Worm (Caenorhabditis elegans) whole organism, L4 larva: ENCODE results near the gene T07C12.10.

Source experiments
- F10B5.3 ChIP-seq: sonication (generic microtip); optimal IDR thresholded peaks from 2 replicates; lab custom pipeline; 2016; ENCODE audit warnings: mild to moderate bottlenecking, missing genetic modification characterization, missing compliant biosample characterization
- Y75B8A.6 ChIP-seq: fragments of 200-800 bp; sonication (Bioruptor generic); IDR thresholded peaks from 2 replicates; pipeline ENCODE4 v1.3.6; 2022; ENCODE audit warnings: missing genetic modification reagents, missing genetic modification characterization, missing compliant biosample characterization
- ceh-82 ChIP-seq: sonication (generic microtip); optimal IDR thresholded peaks from 2 replicates; lab custom pipeline; 2017; ENCODE audit warnings: missing biosample characterization, missing genetic modification characterization
- fkh-10 ChIP-seq: fragments of 150-350 bp; optimal IDR thresholded peaks from 2 replicates; lab custom pipeline; 2014; ENCODE audit warnings: missing biosample characterization, missing genetic modification reagents, missing genetic modification characterization
- fos-1 ChIP-seq: fragments of 150-350 bp; optimal IDR thresholded peaks from 2 replicates; lab custom pipeline; 2014; ENCODE audit warnings: missing biosample characterization, missing genetic modification characterization
- nhr-10 ChIP-seq: fragments of 150-350 bp; optimal IDR thresholded peaks from 2 replicates; lab custom pipeline; 2014; ENCODE audit warnings: missing biosample characterization, missing genetic modification characterization
- nhr-11 ChIP-seq: fragments of 150-350 bp; optimal IDR thresholded peaks from 2 replicates; lab custom pipeline; 2014; ENCODE audit warnings: missing biosample characterization, missing genetic modification characterization
- nhr-25 ChIP-seq: sonication (generic microtip); optimal IDR thresholded peaks from 2 replicates; lab custom pipeline; 2017; ENCODE audit warnings: missing genetic modification characterization, mild to moderate bottlenecking, missing compliant biosample characterization, antibody characterized with exemption, moderate library complexity, borderline replicate concordance; ENCODE audit not compliant: insufficient read depth
- pha-4 ChIP-seq, 2 experiments: fragments of 150-350 bp in 1 of 2; fragments of 200-800 bp in 1 of 2; sonication (Bioruptor generic) in 1 of 2; IDR thresholded peaks in 1 of 2; optimal IDR thresholded peaks in 1 of 2; 2 replicates each; pipeline versions ENCODE4 v1.3.6 to Lab custom; 2014 to 2022; ENCODE audit warnings: missing genetic modification characterization in 2 of 2, missing genetic modification reagents in 2 of 2, missing biosample characterization in 1 of 2, missing compliant biosample characterization in 1 of 2
- php-3 ChIP-seq: fragments of 200-800 bp; sonication (Bioruptor generic); IDR thresholded peaks from 2 replicates; pipeline ENCODE4 v1.3.6; 2022; ENCODE audit warnings: missing genetic modification reagents, missing genetic modification characterization, missing compliant biosample characterization
- rbr-2 ChIP-seq: sonication (generic microtip); optimal IDR thresholded peaks from 2 replicates; lab custom pipeline; 2016; ENCODE audit warnings: missing genotype, missing genetic modification characterization, missing compliant biosample characterization
- snpc-4 ChIP-seq: fragments of 150-350 bp; optimal IDR thresholded peaks from 2 replicates; lab custom pipeline; 2014; ENCODE audit warnings: missing biosample characterization, missing genetic modification characterization
- tag-97 ChIP-seq: fragments of 200-800 bp; sonication (Bioruptor generic); IDR thresholded peaks from 2 replicates; pipeline ENCODE4 v1.3.6; 2022; ENCODE audit warnings: missing genetic modification characterization, missing compliant biosample characterization

ce11 chrV:9921288-9921687, 39.0 kb downstream of the T07C12.10 start, which contains the start of gene ceh-75:
- no peak for TF ChIP-seq nhr-25
- TF ChIP-seq php-3, result no peak
- TF ChIP-seq nhr-10 (tag; lab: Kevin White, UChicago), result no peak
- no peak for TF ChIP-seq F10B5.3 (tag; lab: Kevin White, UChicago)
- no peak for TF ChIP-seq nhr-11 (tag; lab: Kevin White, UChicago)
- TF ChIP-seq fos-1 (tag; lab: Kevin White, UChicago), result no peak
- no peak for TF ChIP-seq fkh-10 (GFP tag; lab: Kevin White, UChicago)
- no peak for TF ChIP-seq rbr-2 (tag; lab: Kevin White, UChicago)
- no peak for TF ChIP-seq snpc-4 (tag; lab: Kevin White, UChicago)
- TF ChIP-seq tag-97, result no peak
- TF ChIP-seq pha-4 (GFP tag; IDR thresholded peaks at IDR 0.05; lab: Robert Waterston, UW), result no peak
- no peak for TF ChIP-seq pha-4 (tag; optimal IDR thresholded peaks at IDR 0.05; lab: Kevin White, UChicago)
- no peak for TF ChIP-seq ceh-82 (tag; lab: Kevin White, UChicago)
- no peak for TF ChIP-seq Y75B8A.6 (GFP tag; lab: Robert Waterston, UW)
